Fruit fly (Drosophila melanogaster) whole organism, embryonic: ENCODE results near the gene dsx-c73A.

Source experiments
- Adf1 ChIP-seq: fragments of 200-800 bp; sonication (Bioruptor generic); IDR thresholded peaks from 2 replicates; pipeline ENCODE4 v1.3.6; 2022; ENCODE audit warnings: missing biosample characterization, missing genetic modification characterization
- Bteb2 ChIP-seq: fragments of 200-800 bp; sonication (Bioruptor generic); optimal IDR thresholded peaks from 2 replicates; lab custom pipeline; 2016; ENCODE audit warnings: missing biosample characterization, missing genetic modification characterization
- C15 ChIP-seq: fragments of 200-800 bp; sonication (Bioruptor generic); IDR thresholded peaks from 3 replicates; pipeline ENCODE4 v1.3.6; 2022; ENCODE audit warnings: missing biosample characterization, missing genetic modification characterization
- CG10274 ChIP-seq: fragments of 200-800 bp; sonication (Bioruptor generic); optimal IDR thresholded peaks from 3 replicates; lab custom pipeline; 2017; ENCODE audit warnings: missing biosample characterization, mild to moderate bottlenecking, missing genetic modification characterization
- CG10462 ChIP-seq: fragments of 200-800 bp; sonication (Bioruptor generic); optimal IDR thresholded peaks from 2 replicates; lab custom pipeline; 2016; ENCODE audit warnings: missing biosample characterization, missing genetic modification characterization
- CG10654 ChIP-seq: fragments of 200-800 bp; sonication (Bioruptor generic); optimal IDR thresholded peaks from 2 replicates; lab custom pipeline; 2016; ENCODE audit warnings: missing biosample characterization, missing genetic modification characterization
- CG10979 ChIP-seq: fragments of 200-800 bp; sonication (Bioruptor generic); optimal IDR thresholded peaks from 2 replicates; lab custom pipeline; 2018; ENCODE audit warnings: missing biosample characterization, mild to moderate bottlenecking, missing genetic modification characterization, moderate library complexity
- CG11398 ChIP-seq: fragments of 200-800 bp; sonication (Bioruptor generic); optimal IDR thresholded peaks from 2 replicates; lab custom pipeline; 2016; ENCODE audit warnings: missing biosample characterization, missing genetic modification characterization
- CG12219 ChIP-seq: fragments of 200-800 bp; sonication (Bioruptor generic); optimal IDR thresholded peaks from 3 replicates; lab custom pipeline; 2018; ENCODE audit warnings: missing biosample characterization, mild to moderate bottlenecking, missing genetic modification characterization
- CG12236 ChIP-seq: fragments of 200-800 bp; sonication (Bioruptor generic); optimal IDR thresholded peaks from 2 replicates; lab custom pipeline; 2016; ENCODE audit warnings: missing biosample characterization, missing genetic modification characterization
- CG12942 ChIP-seq: fragments of 200-800 bp; sonication (Bioruptor generic); optimal IDR thresholded peaks from 3 replicates; lab custom pipeline; 2016; ENCODE audit warnings: missing biosample characterization, missing genetic modification characterization
- CG1647 ChIP-seq: fragments of 200-800 bp; sonication (Bioruptor generic); optimal IDR thresholded peaks from 3 replicates; lab custom pipeline; 2016; ENCODE audit warnings: missing biosample characterization, missing genetic modification characterization
- CG17361 ChIP-seq: fragments of 200-800 bp; sonication (Bioruptor generic); IDR thresholded peaks from 3 replicates; pipeline ENCODE4 v1.3.6; 2022; ENCODE audit warnings: missing biosample characterization, missing genetic modification characterization
- CG30403 ChIP-seq: fragments of 200-800 bp; sonication (Bioruptor generic); optimal IDR thresholded peaks from 3 replicates; lab custom pipeline; 2016; ENCODE audit warnings: missing biosample characterization, missing genetic modification characterization
- CG3838 ChIP-seq: fragments of 200-800 bp; sonication (Bioruptor generic); optimal IDR thresholded peaks from 3 replicates; lab custom pipeline; 2016; ENCODE audit warnings: missing biosample characterization, missing genetic modification characterization
- CG4424 ChIP-seq: fragments of 200-800 bp; sonication (Bioruptor generic); optimal IDR thresholded peaks from 3 replicates; lab custom pipeline; 2016; ENCODE audit warnings: missing biosample characterization, missing genetic modification characterization
- CG6765 ChIP-seq: fragments of 200-800 bp; sonication (Bioruptor generic); optimal IDR thresholded peaks from 3 replicates; lab custom pipeline; 2017; ENCODE audit warnings: missing biosample characterization, mild to moderate bottlenecking, missing genetic modification characterization
- CG7786 ChIP-seq: fragments of 200-800 bp; sonication (Bioruptor generic); optimal IDR thresholded peaks from 2 replicates; lab custom pipeline; 2016; ENCODE audit warnings: missing biosample characterization, missing genetic modification characterization
- CG9876 ChIP-seq: fragments of 200-800 bp; sonication (Bioruptor generic); optimal IDR thresholded peaks from 2 replicates; lab custom pipeline; 2016; ENCODE audit warnings: missing biosample characterization, missing genetic modification characterization
- CG9932 ChIP-seq: fragments of 200-800 bp; sonication (Bioruptor generic); IDR thresholded peaks from 2 replicates; pipeline ENCODE4 v1.3.6; 2022; ENCODE audit warnings: missing biosample characterization, missing genetic modification characterization
- CrebB ChIP-seq: fragments of 200-800 bp; sonication (Bioruptor generic); optimal IDR thresholded peaks from 3 replicates; lab custom pipeline; 2018; ENCODE audit warnings: missing biosample characterization, mild to moderate bottlenecking, missing genetic modification characterization
- D19B ChIP-seq: fragments of 200-800 bp; sonication (Bioruptor generic); optimal IDR thresholded peaks from 2 replicates; lab custom pipeline; 2017; ENCODE audit warnings: missing biosample characterization, mild to moderate bottlenecking, missing genetic modification characterization
- Deaf1 ChIP-seq: fragments of 200-800 bp; optimal IDR thresholded peaks from 3 replicates; lab custom pipeline; 2019; ENCODE audit warnings: missing biosample characterization, mild to moderate bottlenecking, missing genetic modification characterization, moderate library complexity
- Gsc ChIP-seq: fragments of 200-800 bp; sonication (Bioruptor generic); IDR thresholded peaks from 2 replicates; pipeline ENCODE4 v1.3.6; 2022; ENCODE audit warnings: missing biosample characterization, missing genetic modification characterization
- HHEX ChIP-seq: fragments of 200-800 bp; sonication (Bioruptor generic); optimal IDR thresholded peaks from 3 replicates; lab custom pipeline; 2017; ENCODE audit warnings: missing biosample characterization, mild to moderate bottlenecking, missing genetic modification characterization, missing genetic modification reagents
- HLH4C ChIP-seq: fragments of 200-800 bp; sonication (Bioruptor generic); IDR thresholded peaks from 3 replicates; pipeline ENCODE4 v1.3.6; 2022; ENCODE audit warnings: missing biosample characterization, missing genetic modification characterization; ENCODE audit not compliant: partially characterized antibody
- HLH54F ChIP-seq: fragments of 200-800 bp; sonication (Bioruptor generic); optimal IDR thresholded peaks from 3 replicates; lab custom pipeline; 2016; ENCODE audit warnings: missing biosample characterization, missing genetic modification characterization
- Hmx ChIP-seq: fragments of 200-800 bp; sonication (Bioruptor generic); optimal IDR thresholded peaks from 2 replicates; lab custom pipeline; 2016; ENCODE audit warnings: missing biosample characterization, missing genetic modification characterization
- Hr78 ChIP-seq, 2 experiments: fragments of 200-800 bp in 1 of 2; fragments of >200 bp in 1 of 2; sonication (Bioruptor generic) in 1 of 2; optimal IDR thresholded peaks; 2 replicates each; lab custom pipeline; 2017 to 2019; ENCODE audit warnings: missing biosample characterization in 2 of 2, missing genetic modification characterization in 2 of 2, mild to moderate bottlenecking in 1 of 2, moderate library complexity in 1 of 2
- MTF-1 ChIP-seq: fragments of 200-800 bp; sonication (Bioruptor generic); optimal IDR thresholded peaks from 2 replicates; lab custom pipeline; 2018; ENCODE audit warnings: missing biosample characterization, mild to moderate bottlenecking, missing genetic modification characterization, borderline replicate concordance
- Max ChIP-seq: fragments of 200-800 bp; sonication (Bioruptor generic); optimal IDR thresholded peaks from 2 replicates; lab custom pipeline; 2016; ENCODE audit warnings: missing biosample characterization, mild to moderate bottlenecking, missing genetic modification characterization
- Myb ChIP-seq: fragments of 200-800 bp; sonication (Bioruptor generic); optimal IDR thresholded peaks from 2 replicates; lab custom pipeline; 2016; ENCODE audit warnings: missing biosample characterization, missing genetic modification characterization
- Nf-YB ChIP-seq: fragments of 200-800 bp; sonication (Bioruptor generic); optimal IDR thresholded peaks from 3 replicates; lab custom pipeline; 2019; ENCODE audit warnings: missing biosample characterization, mild to moderate bottlenecking, missing genetic modification characterization, moderate library complexity
- Pdp1 ChIP-seq, 2 experiments: fragments of 200-800 bp; sonication (Bioruptor generic); optimal IDR thresholded peaks; 3 replicates each; lab custom pipeline; 2016; ENCODE audit warnings: missing biosample characterization in 2 of 2, missing genetic modification characterization in 2 of 2, mild to moderate bottlenecking in 1 of 2, moderate library complexity in 1 of 2
- Ssrp ChIP-seq: fragments of 200-800 bp; sonication (Bioruptor generic); optimal IDR thresholded peaks from 2 replicates; lab custom pipeline; 2018; ENCODE audit warnings: missing biosample characterization, mild to moderate bottlenecking, missing genetic modification characterization, moderate library complexity
- Trl ChIP-seq, 3 experiments: fragments of >200 bp in 2 of 3; fragments of 200-800 bp in 1 of 3; sonication (Bioruptor generic) in 1 of 3; optimal IDR thresholded peaks; 2 replicates in 1 of 3; 3 replicates in 2 of 3; lab custom pipeline; 2016 to 2017; ENCODE audit warnings: missing biosample characterization in 1 of 3, missing genetic modification characterization in 1 of 3
- az2 ChIP-seq: fragments of 200-800 bp; sonication (Bioruptor generic); optimal IDR thresholded peaks from 3 replicates; lab custom pipeline; 2016; ENCODE audit warnings: missing biosample characterization, missing genetic modification characterization
- btn ChIP-seq: fragments of 200-800 bp; sonication (Bioruptor generic); optimal IDR thresholded peaks from 2 replicates; lab custom pipeline; 2016; ENCODE audit warnings: missing biosample characterization, missing genetic modification characterization
- dysf ChIP-seq: fragments of 200-800 bp; sonication (Bioruptor generic); IDR thresholded peaks from 3 replicates; pipeline ENCODE4 v1.3.6; 2022; ENCODE audit warnings: missing biosample characterization, missing genetic modification characterization
- fd3F ChIP-seq: fragments of 200-800 bp; sonication (Bioruptor generic); optimal IDR thresholded peaks from 2 replicates; lab custom pipeline; 2018; ENCODE audit warnings: missing biosample characterization, mild to moderate bottlenecking, missing genetic modification characterization, moderate library complexity
- gce ChIP-seq: fragments of 200-800 bp; sonication (Bioruptor generic); IDR thresholded peaks from 3 replicates; pipeline ENCODE4 v1.3.6; 2022; ENCODE audit warnings: missing biosample characterization, missing genetic modification characterization
- ind ChIP-seq: fragments of 200-800 bp; sonication (Bioruptor generic); optimal IDR thresholded peaks from 3 replicates; lab custom pipeline; 2016; ENCODE audit warnings: missing biosample characterization, missing genetic modification characterization
- jing ChIP-seq: fragments of 200-800 bp; sonication (Bioruptor generic); optimal IDR thresholded peaks from 2 replicates; lab custom pipeline; 2018; ENCODE audit warnings: missing biosample characterization, mild to moderate bottlenecking, missing genetic modification characterization
- nerfin-2 ChIP-seq: fragments of 200-800 bp; sonication (Bioruptor generic); IDR thresholded peaks from 2 replicates; pipeline ENCODE4 v1.3.6; 2022; ENCODE audit warnings: missing biosample characterization, missing genetic modification characterization; ENCODE audit not compliant: partially characterized antibody
- org-1 ChIP-seq: fragments of 200-800 bp; sonication (Bioruptor generic); optimal IDR thresholded peaks from 2 replicates; lab custom pipeline; 2017; ENCODE audit warnings: missing biosample characterization, missing genetic modification characterization
- pnt ChIP-seq: fragments of 200-800 bp; sonication (Bioruptor generic); optimal IDR thresholded peaks from 3 replicates; lab custom pipeline; 2016; ENCODE audit warnings: missing biosample characterization, missing genetic modification characterization
- run ChIP-seq: fragments of 200-800 bp; sonication (Bioruptor generic); optimal IDR thresholded peaks from 3 replicates; lab custom pipeline; 2018; ENCODE audit warnings: missing biosample characterization, mild to moderate bottlenecking, missing genetic modification characterization
- trh ChIP-seq: fragments of 200-800 bp; sonication (Bioruptor generic); optimal IDR thresholded peaks from 2 replicates; lab custom pipeline; 2016; ENCODE audit warnings: missing biosample characterization, missing genetic modification characterization
- wek ChIP-seq: fragments of 200-800 bp; sonication (Bioruptor generic); optimal IDR thresholded peaks from 3 replicates; lab custom pipeline; 2018; ENCODE audit warnings: missing biosample characterization, mild to moderate bottlenecking, missing genetic modification characterization, moderate library complexity
- zen2 ChIP-seq: fragments of 200-800 bp; sonication (Bioruptor generic); IDR thresholded peaks from 3 replicates; pipeline ENCODE4 v1.3.6; 2022; ENCODE audit warnings: missing biosample characterization, missing genetic modification characterization; ENCODE audit not compliant: partially characterized antibody

Gene dsx-c73A

dm6 chr3L:16381184-16381797 is 70.5 kb downstream of the dsx-c73A start, which contains the start of gene Agpat4 (continued):
- no peak for TF ChIP-seq D19B (GFP tag; lab: Kevin White, UChicago)
- TF ChIP-seq jing, result no peak
- no peak for TF ChIP-seq CG12942 (GFP tag; lab: Kevin White, UChicago)
- no peak for TF ChIP-seq CG9932 (GFP tag; lab: Robert Waterston, UW)
- no peak for TF ChIP-seq gce (GFP tag; lab: Robert Waterston, UW)
- no peak for TF ChIP-seq Ssrp (tag; lab: Kevin White, UChicago)
- TF ChIP-seq CG10274 (GFP tag; lab: Kevin White, UChicago), result no peak
- no peak for TF ChIP-seq CG4424 (GFP tag; lab: Kevin White, UChicago)
- no peak for TF ChIP-seq CG10462 (GFP tag; lab: Kevin White, UChicago)
- no peak for TF ChIP-seq CG6765 (GFP tag; lab: Kevin White, UChicago)
- TF ChIP-seq CG17361, result no peak; the same call in 2 of the 3 replicates
- no peak for TF ChIP-seq C15 (GFP tag; lab: Robert Waterston, UW)
- TF ChIP-seq dysf (GFP tag; lab: Robert Waterston, UW), result no peak
- no peak for TF ChIP-seq Hr78 (GFP tag; optimal IDR thresholded peaks at IDR 0.05; lab: Kevin White, UChicago)
- no peak for TF ChIP-seq CG10979
- peak; percentile 89 for TF ChIP-seq wek (GFP tag; lab: Kevin White, UChicago)
- no peak for TF ChIP-seq ind
- no peak for TF ChIP-seq CG11398 (GFP tag; lab: Kevin White, UChicago)
- TF ChIP-seq Myb, result peak; percentile 86
- TF ChIP-seq zen2, result no peak
- TF ChIP-seq Hmx (GFP tag; lab: Kevin White, UChicago), result no peak
- TF ChIP-seq nerfin-2, result no peak
- TF ChIP-seq pnt, result no peak
- TF ChIP-seq CrebB (tag; lab: Kevin White, UChicago), result no peak
- TF ChIP-seq Gsc (GFP tag; lab: Robert Waterston, UW), result no peak
- no peak for TF ChIP-seq trh
- TF ChIP-seq CG12236 (GFP tag; lab: Kevin White, UChicago), result no peak
- no peak for TF ChIP-seq run (tag; lab: Kevin White, UChicago)
- no peak for TF ChIP-seq btn (GFP tag; lab: Kevin White, UChicago)
- peak; percentile 55; the same call in 1 of the 3 replicates for TF ChIP-seq HLH4C
- TF ChIP-seq CG3838, result no peak
- no peak for TF ChIP-seq MTF-1 (GFP tag; lab: Kevin White, UChicago)
- TF ChIP-seq fd3F (GFP tag; lab: Kevin White, UChicago), result no peak
- TF ChIP-seq Bteb2 (GFP tag; lab: Kevin White, UChicago), result no peak
- TF ChIP-seq Deaf1 (tag; lab: Kevin White, UChicago), result peak; percentile 67
- TF ChIP-seq CG30403, result no peak
- no peak for TF ChIP-seq CG10654
- TF ChIP-seq Trl (optimal IDR thresholded peaks at IDR 0.05; lab: Kevin White, UChicago), result no peak
- no peak for TF ChIP-seq Trl (GFP tag; optimal IDR thresholded peaks at IDR 0.05; lab: Kevin White, UChicago)
- no peak for TF ChIP-seq CG1647
- TF ChIP-seq Pdp1 (GFP tag; optimal IDR thresholded peaks at IDR 0.05; lab: Kevin White, UChicago), result peak in 1 of 2 experiments; percentile 16
- no peak for TF ChIP-seq HLH54F
- no peak for TF ChIP-seq az2 (GFP tag; lab: Kevin White, UChicago)
- no peak for TF ChIP-seq CG12219
- TF ChIP-seq CG7786 (GFP tag; lab: Kevin White, UChicago), result no peak
- TF ChIP-seq Max, result no peak
- TF ChIP-seq org-1, result no peak
- TF ChIP-seq Nf-YB (GFP tag; lab: Kevin White, UChicago), result no peak
- peak; percentile 13 for TF ChIP-seq HHEX (GFP tag; lab: Kevin White, UChicago)
- TF ChIP-seq CG9876 (GFP tag; lab: Kevin White, UChicago), result no peak
- TF ChIP-seq Adf1, result no peak
